Fruit fly (Drosophila melanogaster) whole organism, embryonic: ENCODE data around the gene CG5849.

Experiments
- Aef1 ChIP-seq: fragments of 200-800 bp; sonication (Bioruptor generic); IDR thresholded peaks from 3 replicates; pipeline ENCODE4 v1.3.6; 2022; ENCODE audit warnings: missing biosample characterization, missing genetic modification characterization
- BEAF-32 ChIP-seq: fragments of 200-800 bp; sonication (Bioruptor generic); optimal IDR thresholded peaks from 3 replicates; lab custom pipeline; 2017; ENCODE audit warnings: missing biosample characterization, missing genetic modification characterization, mild to moderate bottlenecking, moderate library complexity, missing genetic modification reagents
- Bdp1 ChIP-seq: fragments of 200-800 bp; sonication (Bioruptor generic); optimal IDR thresholded peaks from 3 replicates; lab custom pipeline; 2016; ENCODE audit warnings: missing biosample characterization, missing genetic modification characterization
- Blimp-1 ChIP-seq: fragments of 200-800 bp; sonication (Bioruptor generic); optimal IDR thresholded peaks from 3 replicates; lab custom pipeline; 2018; ENCODE audit warnings: missing biosample characterization, missing genetic modification characterization, mild to moderate bottlenecking, moderate library complexity, missing genetic modification reagents
- C15 ChIP-seq: fragments of 200-800 bp; sonication (Bioruptor generic); IDR thresholded peaks from 3 replicates; pipeline ENCODE4 v1.3.6; 2022; ENCODE audit warnings: missing biosample characterization, missing genetic modification characterization
- CG11695 ChIP-seq: fragments of 200-800 bp; sonication (Bioruptor generic); IDR thresholded peaks from 3 replicates; pipeline ENCODE4 v1.3.6; 2022; ENCODE audit warnings: missing biosample characterization, missing genetic modification characterization
- CG13123 ChIP-seq: fragments of 200-800 bp; sonication (Bioruptor generic); optimal IDR thresholded peaks from 2 replicates; lab custom pipeline; 2016; ENCODE audit warnings: missing biosample characterization, missing genetic modification characterization
- CG14667 ChIP-seq: fragments of 200-800 bp; sonication (Bioruptor generic); IDR thresholded peaks from 2 replicates; pipeline ENCODE4 v1.3.6; 2022; ENCODE audit warnings: missing biosample characterization, missing genetic modification characterization
- CG14710 ChIP-seq: fragments of 200-800 bp; sonication (Bioruptor generic); optimal IDR thresholded peaks from 3 replicates; lab custom pipeline; 2019; ENCODE audit warnings: missing biosample characterization, mild to moderate bottlenecking, missing genetic modification characterization, moderate library complexity
- CG17612 ChIP-seq: fragments of 200-800 bp; sonication (Bioruptor generic); IDR thresholded peaks from 2 replicates; pipeline ENCODE4 v1.3.6; 2022; ENCODE audit warnings: missing biosample characterization, missing genetic modification characterization
- CG18619 ChIP-seq: fragments of 200-800 bp; sonication (Bioruptor generic); optimal IDR thresholded peaks from 3 replicates; lab custom pipeline; 2017; ENCODE audit warnings: missing biosample characterization, mild to moderate bottlenecking, missing genetic modification characterization
- CG30020 ChIP-seq: fragments of 200-800 bp; optimal IDR thresholded peaks from 2 replicates; lab custom pipeline; 2019; ENCODE audit warnings: missing biosample characterization, mild to moderate bottlenecking, missing genetic modification characterization, moderate library complexity
- CG3065 ChIP-seq: fragments of 200-800 bp; sonication (Bioruptor generic); optimal IDR thresholded peaks from 2 replicates; lab custom pipeline; 2016; ENCODE audit warnings: missing biosample characterization, missing genetic modification characterization
- CG4617 ChIP-seq: fragments of 200-800 bp; sonication (Bioruptor generic); optimal IDR thresholded peaks from 3 replicates; lab custom pipeline; 2016; ENCODE audit warnings: missing biosample characterization, missing genetic modification characterization, borderline replicate concordance
- CG4820 ChIP-seq: fragments of 200-800 bp; sonication (Bioruptor generic); optimal IDR thresholded peaks from 3 replicates; lab custom pipeline; 2016; ENCODE audit warnings: missing biosample characterization, missing genetic modification characterization
- CG6813 ChIP-seq: fragments of 200-800 bp; sonication (Bioruptor generic); optimal IDR thresholded peaks from 2 replicates; lab custom pipeline; 2017; ENCODE audit warnings: missing biosample characterization, missing genetic modification characterization, mild to moderate bottlenecking, moderate library complexity, missing genetic modification reagents
- CG7556 ChIP-seq: fragments of 200-800 bp; sonication (Bioruptor generic); optimal IDR thresholded peaks from 2 replicates; lab custom pipeline; 2017; ENCODE audit warnings: missing biosample characterization, mild to moderate bottlenecking, missing genetic modification characterization
- CG8478 ChIP-seq: fragments of >200 bp; optimal IDR thresholded peaks from 2 replicates; lab custom pipeline; 2018
- CG8944 ChIP-seq: fragments of 200-800 bp; sonication (Bioruptor generic); optimal IDR thresholded peaks from 3 replicates; lab custom pipeline; 2016; ENCODE audit warnings: missing biosample characterization, missing genetic modification characterization
- CG9437 ChIP-seq: fragments of 200-800 bp; sonication (Bioruptor generic); optimal IDR thresholded peaks from 2 replicates; lab custom pipeline; 2018; ENCODE audit warnings: missing biosample characterization, mild to moderate bottlenecking, missing genetic modification characterization
- Fer2 ChIP-seq: fragments of 200-800 bp; sonication (Bioruptor generic); optimal IDR thresholded peaks from 2 replicates; lab custom pipeline; 2018; ENCODE audit warnings: missing biosample characterization, mild to moderate bottlenecking, missing genetic modification characterization, moderate library complexity
- HLH54F ChIP-seq: fragments of 200-800 bp; sonication (Bioruptor generic); optimal IDR thresholded peaks from 3 replicates; lab custom pipeline; 2016; ENCODE audit warnings: missing biosample characterization, missing genetic modification characterization
- Max ChIP-seq: fragments of 200-800 bp; sonication (Bioruptor generic); optimal IDR thresholded peaks from 2 replicates; lab custom pipeline; 2016; ENCODE audit warnings: missing biosample characterization, mild to moderate bottlenecking, missing genetic modification characterization
- Med ChIP-seq: fragments of 200-800 bp; sonication (Bioruptor generic); peaks from one replicate; lab custom pipeline; 2016; ENCODE audit warnings: missing biosample characterization, missing genetic modification characterization, mild to moderate bottlenecking, inconsistent platforms, moderate library complexity
- Nf-YA ChIP-seq: fragments of 200-800 bp; sonication (Bioruptor generic); IDR thresholded peaks from 2 replicates; pipeline ENCODE4 v1.3.6; 2022; ENCODE audit warnings: missing biosample characterization, missing genetic modification characterization
- Nf-YB ChIP-seq: fragments of 200-800 bp; sonication (Bioruptor generic); optimal IDR thresholded peaks from 3 replicates; lab custom pipeline; 2019; ENCODE audit warnings: missing biosample characterization, mild to moderate bottlenecking, missing genetic modification characterization, moderate library complexity
- Pdp1 ChIP-seq, 2 experiments: fragments of 200-800 bp; sonication (Bioruptor generic); optimal IDR thresholded peaks; 3 replicates each; lab custom pipeline; 2016; ENCODE audit warnings: missing biosample characterization in 2 of 2, missing genetic modification characterization in 2 of 2, mild to moderate bottlenecking in 1 of 2, moderate library complexity in 1 of 2
- ato ChIP-seq: fragments of 200-800 bp; sonication (Bioruptor generic); IDR thresholded peaks from 2 replicates; pipeline ENCODE4 v1.3.6; 2022; ENCODE audit warnings: missing biosample characterization, missing genetic modification characterization; ENCODE audit not compliant: partially characterized antibody
- bcd ChIP-seq: fragments of 200-800 bp; sonication (Bioruptor generic); optimal IDR thresholded peaks from 2 replicates; lab custom pipeline; 2017; ENCODE audit warnings: missing biosample characterization, mild to moderate bottlenecking, missing genetic modification characterization
- cato ChIP-seq: fragments of 200-800 bp; sonication (Bioruptor generic); optimal IDR thresholded peaks from 2 replicates; lab custom pipeline; 2016; ENCODE audit warnings: missing biosample characterization, missing genetic modification characterization, borderline replicate concordance
- chif ChIP-seq, 2 experiments: fragments of 200-800 bp; sonication (Bioruptor generic); optimal IDR thresholded peaks; 3 replicates each; lab custom pipeline; 2016; ENCODE audit warnings: missing biosample characterization in 2 of 2, missing genetic modification characterization in 2 of 2
- chinmo ChIP-seq: fragments of 200-800 bp; sonication (Bioruptor generic); IDR thresholded peaks from 4 replicates; pipeline ENCODE4 v1.3.6; 2022; ENCODE audit warnings: missing biosample characterization, missing genetic modification characterization; ENCODE audit not compliant: partially characterized antibody
- dm ChIP-seq: fragments of 200-800 bp; sonication (Bioruptor generic); optimal IDR thresholded peaks from 3 replicates; lab custom pipeline; 2016; ENCODE audit warnings: missing biosample characterization, missing genetic modification characterization
- dmrt11E ChIP-seq: fragments of 200-800 bp; sonication (Bioruptor generic); optimal IDR thresholded peaks from 3 replicates; lab custom pipeline; 2018; ENCODE audit warnings: missing biosample characterization, mild to moderate bottlenecking, missing genetic modification characterization, moderate library complexity
- ewg ChIP-seq: fragments of 200-800 bp; sonication (Bioruptor generic); optimal IDR thresholded peaks from 3 replicates; lab custom pipeline; 2017; ENCODE audit warnings: mild to moderate bottlenecking, missing biosample characterization, missing genetic modification reagents, missing genetic modification characterization
- fd3F ChIP-seq: fragments of 200-800 bp; sonication (Bioruptor generic); optimal IDR thresholded peaks from 2 replicates; lab custom pipeline; 2018; ENCODE audit warnings: missing biosample characterization, mild to moderate bottlenecking, missing genetic modification characterization, moderate library complexity
- fd64A ChIP-seq: fragments of 200-800 bp; sonication (Bioruptor generic); optimal IDR thresholded peaks from 3 replicates; lab custom pipeline; 2018; ENCODE audit warnings: missing biosample characterization, mild to moderate bottlenecking, missing genetic modification characterization
- hbn ChIP-seq: fragments of 200-800 bp; sonication (Bioruptor generic); IDR thresholded peaks from 2 replicates; pipeline ENCODE4 v1.3.6; 2022; ENCODE audit warnings: missing biosample characterization, missing genetic modification characterization; ENCODE audit not compliant: partially characterized antibody
- her ChIP-seq: fragments of 200-800 bp; sonication (Bioruptor generic); optimal IDR thresholded peaks from 2 replicates; lab custom pipeline; 2016; ENCODE audit warnings: missing biosample characterization, missing genetic modification characterization
- phol ChIP-seq: fragments of 200-800 bp; sonication (Bioruptor generic); optimal IDR thresholded peaks from 3 replicates; lab custom pipeline; 2018; ENCODE audit warnings: missing biosample characterization, mild to moderate bottlenecking, missing genetic modification characterization, moderate library complexity
- pros ChIP-seq: fragments of 200-800 bp; sonication (Bioruptor generic); optimal IDR thresholded peaks from 3 replicates; lab custom pipeline; 2019; ENCODE audit warnings: missing biosample characterization, mild to moderate bottlenecking, missing genetic modification characterization, moderate library complexity
- sens ChIP-seq: fragments of 200-800 bp; sonication (Bioruptor generic); peaks from one replicate; lab custom pipeline; 2016; ENCODE audit warnings: missing biosample characterization, missing genetic modification characterization
- shn ChIP-seq: fragments of 200-800 bp; sonication (Bioruptor generic); optimal IDR thresholded peaks from 3 replicates; lab custom pipeline; 2016; ENCODE audit warnings: missing biosample characterization, missing genetic modification characterization
- sima ChIP-seq: fragments of 200-800 bp; sonication (Bioruptor generic); optimal IDR thresholded peaks from 2 replicates; lab custom pipeline; 2016; ENCODE audit warnings: missing biosample characterization, missing genetic modification characterization
- sna ChIP-seq: fragments of 200-800 bp; sonication (Bioruptor generic); IDR thresholded peaks from 2 replicates; pipeline ENCODE4 v1.3.6; 2022; ENCODE audit warnings: missing biosample characterization, missing genetic modification characterization; ENCODE audit not compliant: partially characterized antibody
- tio ChIP-seq: fragments of 200-800 bp; sonication (Bioruptor generic); optimal IDR thresholded peaks from 2 replicates; lab custom pipeline; 2017; ENCODE audit warnings: missing biosample characterization, missing genetic modification characterization, inconsistent platforms
- trem ChIP-seq: fragments of 200-800 bp; optimal IDR thresholded peaks from 3 replicates; lab custom pipeline; 2019; ENCODE audit warnings: missing biosample characterization, mild to moderate bottlenecking, missing genetic modification characterization, moderate library complexity
- unpg ChIP-seq: fragments of 200-800 bp; sonication (Bioruptor generic); optimal IDR thresholded peaks from 3 replicates; lab custom pipeline; 2018; ENCODE audit warnings: missing biosample characterization, mild to moderate bottlenecking, missing genetic modification characterization, moderate library complexity
- vfl ChIP-seq: fragments of 200-800 bp; sonication (Bioruptor generic); optimal IDR thresholded peaks from 2 replicates; lab custom pipeline; 2016; ENCODE audit warnings: missing biosample characterization, missing genetic modification characterization
- vnd ChIP-seq: fragments of 200-800 bp; sonication (Bioruptor generic); IDR thresholded peaks from 3 replicates; pipeline ENCODE4 v1.3.6; 2022; ENCODE audit warnings: missing biosample characterization, missing genetic modification characterization; ENCODE audit not compliant: partially characterized antibody
- zf30C ChIP-seq: fragments of 200-800 bp; sonication (Bioruptor generic); optimal IDR thresholded peaks from 3 replicates; lab custom pipeline; 2018; ENCODE audit warnings: missing biosample characterization, mild to moderate bottlenecking, missing genetic modification characterization

CG5849 gene

dm6 chr3R:21777660-21778059 is 37.8 kb downstream of the CG5849 start, which contains the start of gene Polr1H (continued):
- TF ChIP-seq fd64A (GFP tag; lab: Kevin White, UChicago): no peak
- no peak for TF ChIP-seq tio (GFP tag; lab: Kevin White, UChicago)
- no peak for TF ChIP-seq CG7556 (GFP tag; lab: Kevin White, UChicago)
- TF ChIP-seq ato (GFP tag; lab: Robert Waterston, UW): no peak
- TF ChIP-seq Max (GFP tag; lab: Kevin White, UChicago): peak; percentile 87
- no peak for TF ChIP-seq Nf-YB
- peak; percentile 31 for TF ChIP-seq BEAF-32 (GFP tag; lab: Kevin White, UChicago)
- TF ChIP-seq Fer2 (tag; lab: Kevin White, UChicago): no peak
- TF ChIP-seq CG3065 (GFP tag; lab: Kevin White, UChicago): no peak
- TF ChIP-seq sens (GFP tag; lab: Kevin White, UChicago): peak; percentile 90
- TF ChIP-seq Med (GFP tag; lab: Kevin White, UChicago): peak; percentile 68
- 0 out of 4 replicates have a peak, but pooled peaks have one; percentile 57 for TF ChIP-seq chinmo
- TF ChIP-seq CG4820: no peak
- peak; percentile 69 for TF ChIP-seq trem (tag; lab: Kevin White, UChicago)
- TF ChIP-seq Aef1 (GFP tag; lab: Robert Waterston, UW): no peak
- TF ChIP-seq sna: no peak
- no peak for TF ChIP-seq cato
- no peak for TF ChIP-seq hbn (GFP tag; lab: Robert Waterston, UW)
- TF ChIP-seq pros (GFP tag; lab: Kevin White, UChicago): no peak
- TF ChIP-seq her (GFP tag; lab: Kevin White, UChicago): no peak
- no peak for TF ChIP-seq C15
- TF ChIP-seq CG4617 (GFP tag; lab: Kevin White, UChicago): peak; percentile 23
- TF ChIP-seq vfl (GFP tag; lab: Kevin White, UChicago): no peak
- TF ChIP-seq bcd (GFP tag; lab: Kevin White, UChicago): no peak
- TF ChIP-seq zf30C (GFP tag; lab: Kevin White, UChicago): no peak
- no peak for TF ChIP-seq Bdp1 (GFP tag; lab: Kevin White, UChicago)
- peak; percentile 42 for TF ChIP-seq CG14710
- TF ChIP-seq CG11695 (GFP tag; lab: Robert Waterston, UW): no peak
- peak in 1 of 2 experiments; percentile 75 for TF ChIP-seq Pdp1 (GFP tag; optimal IDR thresholded peaks at IDR 0.05; lab: Kevin White, UChicago)
- no peak for TF ChIP-seq vnd
- TF ChIP-seq phol (tag; lab: Kevin White, UChicago): no peak
- no peak for TF ChIP-seq Blimp-1
- no peak for TF ChIP-seq Nf-YA (GFP tag; lab: Robert Waterston, UW)
- TF ChIP-seq HLH54F (GFP tag; lab: Kevin White, UChicago): no peak
- no peak for TF ChIP-seq unpg (GFP tag; lab: Kevin White, UChicago)
- no peak for TF ChIP-seq shn
- no peak for TF ChIP-seq CG14667 (GFP tag; lab: Robert Waterston, UW)
- TF ChIP-seq dmrt11E (tag; lab: Kevin White, UChicago): no peak
- TF ChIP-seq CG30020: no peak
- TF ChIP-seq CG8944 (GFP tag; lab: Kevin White, UChicago): no peak
- no peak for TF ChIP-seq CG17612
- no peak for TF ChIP-seq CG8478 (lab: Kevin White, UChicago)
- no peak for TF ChIP-seq CG6813 (GFP tag; lab: Kevin White, UChicago)
- TF ChIP-seq CG18619 (GFP tag; lab: Kevin White, UChicago): no peak
- no peak for TF ChIP-seq ewg (GFP tag; lab: Kevin White, UChicago)
- no peak for TF ChIP-seq chif (GFP tag; optimal IDR thresholded peaks at IDR 0.05; lab: Kevin White, UChicago)
- TF ChIP-seq CG9437: no peak
- TF ChIP-seq fd3F (GFP tag; lab: Kevin White, UChicago): no peak
- no peak for TF ChIP-seq CG13123
- TF ChIP-seq dm (GFP tag; lab: Kevin White, UChicago): peak; percentile 90
- no peak for TF ChIP-seq sima
